Fruit fly (Drosophila melanogaster): ENCODE data around the gene Edem2.

The Edem2 gene

DNA sequence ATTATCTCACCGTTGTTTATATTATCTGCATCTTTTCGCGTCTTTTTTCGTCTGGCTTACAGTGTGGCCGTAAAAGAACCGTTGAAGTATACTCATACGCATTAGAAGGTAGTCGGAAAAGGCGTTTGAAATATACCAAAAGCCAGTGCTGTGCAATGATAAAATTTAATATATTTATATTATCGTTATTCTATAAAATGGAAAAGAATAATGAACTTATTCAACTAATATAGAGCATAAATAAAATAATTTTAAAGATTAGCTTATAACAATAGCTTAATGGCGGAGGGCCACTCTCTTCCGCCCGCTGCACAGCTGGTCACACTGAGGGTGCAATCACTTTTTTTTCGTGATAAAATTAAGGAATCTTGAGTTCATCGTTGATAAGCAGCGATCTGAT, at the start of gene Edem2, which contains the start of gene CG16974 (continued):
- TF ChIP-seq salr (GFP tag; optimal IDR thresholded peaks at IDR 0.05) (no peak), lz (GFP tag; optimal IDR thresholded peaks at IDR 0.05) (no peak), OdsH (GFP tag; optimal IDR thresholded peaks at IDR 0.05) (no peak), CG34406 (GFP tag; optimal IDR thresholded peaks at IDR 0.05) (no peak), Eip75B (GFP tag; optimal IDR thresholded peaks at IDR 0.05) (no peak), CG32006 (GFP tag; optimal IDR thresholded peaks at IDR 0.05) (no peak), Ets21C (GFP tag; optimal IDR thresholded peaks at IDR 0.05) (peak; percentile 56)

DNA sequence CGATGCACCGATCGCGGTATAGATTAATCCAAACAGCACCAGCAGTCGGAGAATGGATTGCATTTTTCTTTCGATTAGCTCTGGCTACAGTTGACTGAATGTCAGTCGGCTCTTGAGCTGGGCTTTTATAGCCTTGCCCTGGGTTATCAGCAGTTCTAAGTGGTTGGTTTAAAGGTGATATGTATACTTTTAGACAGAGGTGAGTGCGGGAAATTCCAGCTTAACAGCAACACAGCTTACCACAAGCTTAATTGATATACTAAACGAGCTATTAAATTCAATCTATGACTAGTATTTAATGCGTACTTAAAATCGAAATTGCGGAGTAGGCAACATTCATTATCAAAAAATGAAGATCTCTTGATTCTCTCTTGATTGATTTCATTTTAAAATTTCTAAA, 49.2 kb upstream of the Edem2 start, which contains the start of gene CG9928:
Gene CG9928 (minus strand): TSS at position 101 of the 400 bp plus-strand sequence.
- TF ChIP-seq svp (GFP tag) (peak; percentile 81), CG10669 (GFP tag; optimal IDR thresholded peaks at IDR 0.05) (no peak)

DNA sequence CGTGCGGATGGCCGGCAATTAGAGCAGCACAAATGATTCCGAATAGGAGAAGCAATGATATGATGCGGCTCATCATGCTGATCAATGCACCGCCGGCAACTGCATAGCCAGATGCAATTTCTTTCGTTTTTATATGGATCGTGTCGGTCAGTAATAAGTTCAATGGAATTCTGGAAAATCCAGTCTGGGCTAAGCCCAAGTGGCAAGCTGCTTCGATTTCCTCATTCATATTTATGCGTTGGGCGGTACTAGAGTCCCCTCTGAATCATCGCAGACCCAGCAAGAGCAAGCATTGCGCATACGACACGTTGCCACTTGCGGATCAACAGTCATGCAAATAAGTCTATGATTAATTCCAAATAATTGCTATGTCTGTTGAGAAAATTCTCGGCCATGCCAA, 48.5 kb upstream of the Edem2 start, which contains the start of gene CG16978:
Gene CG16978 (minus strand): TSS at position 101 of the 400 bp plus-strand sequence.
- TF ChIP-seq spab (GFP tag; optimal IDR thresholded peaks at IDR 0.05), result no peak
- TF ChIP-seq Sox102F (GFP tag; optimal IDR thresholded peaks at IDR 0.05), result no peak
- no peak for TF ChIP-seq CG6163 (GFP tag; IDR thresholded peaks at IDR 0.05)
- no peak for TF ChIP-seq CG9139 (GFP tag; optimal IDR thresholded peaks at IDR 0.05)
- no peak for TF ChIP-seq OdsH (GFP tag; optimal IDR thresholded peaks at IDR 0.05)
- TF ChIP-seq CG3919 (GFP tag; optimal IDR thresholded peaks at IDR 0.05), result no peak
- no peak for TF ChIP-seq CG4318 (GFP tag; optimal IDR thresholded peaks at IDR 0.05)
- no peak for TF ChIP-seq CG10631 (GFP tag; optimal IDR thresholded peaks at IDR 0.05)

DNA sequence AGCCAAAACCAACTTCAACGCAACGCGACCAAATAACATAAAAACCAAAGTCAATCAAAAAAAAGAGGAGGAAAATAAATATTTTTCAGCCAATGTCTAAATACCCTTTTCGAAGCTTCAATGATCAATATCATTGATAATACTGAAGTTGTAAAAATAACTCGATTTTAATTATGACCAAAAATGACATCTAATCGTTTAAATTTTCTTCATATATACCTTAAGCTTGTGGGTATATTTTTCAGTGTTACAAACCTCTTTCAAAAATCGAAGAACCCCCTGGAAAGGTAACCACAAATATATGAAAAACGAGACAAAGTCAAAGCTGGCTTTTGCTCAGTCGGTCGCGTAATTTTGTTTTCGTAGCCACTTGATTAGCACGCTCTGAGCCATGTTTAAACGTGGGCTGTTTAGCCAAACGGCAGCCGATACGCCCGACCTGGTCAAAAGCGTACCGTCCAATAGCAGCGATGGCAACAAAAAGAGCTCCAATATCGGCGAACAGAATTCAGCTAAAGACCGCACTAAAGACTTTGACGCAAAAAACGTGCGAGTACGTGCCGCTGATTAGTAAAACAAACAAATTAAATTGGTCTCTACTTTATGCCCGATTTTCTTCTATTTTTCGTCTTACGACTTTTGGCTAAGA, 46.8 kb upstream of the Edem2 start:
- TF ChIP-seq Ets96B (tag; optimal IDR thresholded peaks at IDR 0.05), result peak; percentile 15
- no peak; the same call in 2 of the 3 replicates for TF ChIP-seq CG6163 (GFP tag; IDR thresholded peaks at IDR 0.05)
- TF ChIP-seq ss (GFP tag; optimal IDR thresholded peaks at IDR 0.05), result no peak
- TF ChIP-seq esn (GFP tag; optimal IDR thresholded peaks at IDR 0.05), result peak; percentile 27
- peak; percentile 28 for TF ChIP-seq CG31627 (GFP tag; optimal IDR thresholded peaks at IDR 0.05)
- TF ChIP-seq CG3032 (tag; optimal IDR thresholded peaks at IDR 0.05), result no peak
- peak; percentile 54 for TF ChIP-seq CG3919 (GFP tag; optimal IDR thresholded peaks at IDR 0.05)
- peak; percentile 45 for TF ChIP-seq fkh (GFP tag; optimal IDR thresholded peaks at IDR 0.05)
- no peak for TF ChIP-seq spab (GFP tag; optimal IDR thresholded peaks at IDR 0.05)
- peak; percentile 61 for TF ChIP-seq CG32006 (GFP tag; optimal IDR thresholded peaks at IDR 0.05)
- TF ChIP-seq svp (GFP tag), result peak; percentile 50
- TF ChIP-seq achi (GFP tag; optimal IDR thresholded peaks at IDR 0.05), result peak; percentile 34
- peak in 1 of 2 experiments; percentile 4 for TF ChIP-seq salr (GFP tag; optimal IDR thresholded peaks at IDR 0.05)
- TF ChIP-seq CG10669 (GFP tag; optimal IDR thresholded peaks at IDR 0.05), result no peak
- TF ChIP-seq CG34406 (GFP tag; optimal IDR thresholded peaks at IDR 0.05), result no peak
- TF ChIP-seq Eip93F (GFP tag; optimal IDR thresholded peaks at IDR 0.05), result no peak
- TF ChIP-seq CG6792 (GFP tag; optimal IDR thresholded peaks at IDR 0.05), result peak; percentile 26
- TF ChIP-seq dsx (GFP tag; optimal IDR thresholded peaks at IDR 0.05; ENCODE audit: poor library complexity, severe bottlenecking), result no peak
- TF ChIP-seq CG16779 (tag; optimal IDR thresholded peaks at IDR 0.05), result no peak
- TF ChIP-seq Ets21C (GFP tag; optimal IDR thresholded peaks at IDR 0.05), result no peak
- TF ChIP-seq OdsH (GFP tag; optimal IDR thresholded peaks at IDR 0.05), result peak; percentile 29
- TF ChIP-seq CG11902 (GFP tag; optimal IDR thresholded peaks at IDR 0.05), result no peak
- TF ChIP-seq topi (GFP tag; optimal IDR thresholded peaks at IDR 0.05), result peak; percentile 36
- no peak for TF ChIP-seq CG6854 (GFP tag; optimal IDR thresholded peaks at IDR 0.05)
- TF ChIP-seq CG8119 (GFP tag; IDR thresholded peaks at IDR 0.05), result peak; percentile 70
- peak; percentile 27 for TF ChIP-seq net (GFP tag; optimal IDR thresholded peaks at IDR 0.05)
- TF ChIP-seq Met (GFP tag; optimal IDR thresholded peaks at IDR 0.05), result peak; percentile 43
- TF ChIP-seq CG6276 (GFP tag; optimal IDR thresholded peaks at IDR 0.05), result peak; percentile 44
- TF ChIP-seq dac (GFP tag; optimal IDR thresholded peaks at IDR 0.05), result no peak
- peak; percentile 69 for TF ChIP-seq Eip78C (GFP tag)
- peak; percentile 23 for TF ChIP-seq Smox (GFP tag; optimal IDR thresholded peaks at IDR 0.05)
- peak; percentile 69; the same call in 2 of the 3 replicates for TF ChIP-seq eg (GFP tag; IDR thresholded peaks at IDR 0.05)
- no peak for TF ChIP-seq CG8319 (GFP tag; optimal IDR thresholded peaks at IDR 0.05)
- TF ChIP-seq fd85E (GFP tag; optimal IDR thresholded peaks at IDR 0.05), result no peak
- TF ChIP-seq CG11762 (GFP tag; optimal IDR thresholded peaks at IDR 0.05; ENCODE audit: insufficient read depth), result no peak
- no peak for TF ChIP-seq Sox15 (GFP tag; optimal IDR thresholded peaks at IDR 0.05)
- no peak for TF ChIP-seq Blimp-1 (GFP tag; optimal IDR thresholded peaks at IDR 0.05)
- TF ChIP-seq CG9139 (GFP tag; optimal IDR thresholded peaks at IDR 0.05), result no peak

All from whole organism, prepupa.